Worm (Caenorhabditis elegans): Measurements from ENCODE around the gene K10D11.2.

Gene K10D11.2

DNA sequence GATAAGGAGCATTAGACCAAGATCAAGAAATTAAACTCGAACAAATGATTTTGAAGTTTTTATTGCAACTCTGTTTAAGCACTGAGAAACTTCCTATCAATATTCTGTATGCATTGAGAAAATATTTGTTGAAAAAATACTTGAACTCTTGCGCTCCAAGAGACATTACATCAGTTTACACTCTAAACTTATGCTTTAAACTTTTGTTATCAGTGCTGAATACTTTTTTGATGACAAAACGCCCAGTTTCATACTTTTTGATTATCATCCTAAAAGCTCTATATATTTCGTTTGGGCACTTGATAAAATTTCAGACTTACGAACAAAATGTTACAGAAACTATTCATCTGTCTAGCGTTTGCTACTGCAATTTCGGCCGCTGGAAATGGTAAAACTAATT is 2.8 kb upstream of the K10D11.2 start, which contains the start of gene dod-17:
Gene dod-17 (plus strand): TSS at position 323 of the 400 bp plus-strand sequence.
- no peak for TF ChIP-seq unc-62 (GFP tag; optimal IDR thresholded peaks at IDR 0.05)

DNA sequence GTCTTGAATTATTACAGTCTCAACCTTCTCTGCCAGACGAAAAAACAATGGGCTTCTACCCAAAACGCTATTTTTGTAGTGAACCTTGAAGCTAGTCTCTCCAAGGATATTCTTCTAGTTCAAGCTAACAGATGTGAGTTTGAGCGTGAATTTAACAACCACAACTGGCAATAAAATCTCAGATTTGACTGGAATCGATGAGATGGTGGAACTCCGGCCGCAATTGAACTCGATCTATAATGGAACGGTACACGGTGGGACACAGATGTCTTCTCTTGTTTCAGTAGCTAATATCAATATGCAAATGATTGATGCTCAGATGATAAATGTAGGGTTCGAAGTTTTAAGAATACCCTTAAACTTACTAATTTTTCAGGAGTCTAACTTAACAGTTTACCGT is 1.1 kb upstream of the K10D11.2 start:
- no peak for TF ChIP-seq unc-62 (GFP tag; optimal IDR thresholded peaks at IDR 0.05)

DNA sequence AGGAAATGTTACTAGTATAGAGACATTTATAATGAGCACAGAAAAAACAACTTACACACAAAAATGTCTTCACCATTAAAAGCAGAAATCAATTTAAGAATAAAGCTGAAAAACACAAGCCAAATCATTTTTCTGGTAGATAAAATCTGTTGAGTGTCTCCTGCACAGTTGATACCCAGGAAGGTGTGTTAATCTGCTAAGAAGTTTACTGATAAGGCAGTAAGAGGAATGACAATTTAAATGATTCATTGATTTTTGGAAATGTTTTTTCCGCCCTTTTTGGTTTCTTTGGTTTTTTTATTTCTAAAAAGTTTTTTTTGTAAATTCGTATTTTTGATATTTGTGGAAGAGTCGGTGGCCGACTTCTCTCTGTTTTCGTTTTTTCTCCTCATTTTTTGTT is 7.2 kb downstream of the K10D11.2 start, which contains the start of gene K10D11.3:
Gene K10D11.3 (minus strand): TSS at position 174 of the 400 bp plus-strand sequence.
- no peak for TF ChIP-seq unc-62 (GFP tag; optimal IDR thresholded peaks at IDR 0.05)

ce11 chrIV:12989355-12989754 is 10.6 kb downstream of the K10D11.2 start, which contains the start of gene K10D11.6:
K10D11.6 (minus strand) TSS chrIV:12989455.
- TF ChIP-seq unc-62 (GFP tag; optimal IDR thresholded peaks at IDR 0.05): no peak

ce11 chrIV:12990638-12991037 is 11.9 kb downstream of the K10D11.2 start:
- TF ChIP-seq unc-62 (GFP tag; optimal IDR thresholded peaks at IDR 0.05): no peak

DNA sequence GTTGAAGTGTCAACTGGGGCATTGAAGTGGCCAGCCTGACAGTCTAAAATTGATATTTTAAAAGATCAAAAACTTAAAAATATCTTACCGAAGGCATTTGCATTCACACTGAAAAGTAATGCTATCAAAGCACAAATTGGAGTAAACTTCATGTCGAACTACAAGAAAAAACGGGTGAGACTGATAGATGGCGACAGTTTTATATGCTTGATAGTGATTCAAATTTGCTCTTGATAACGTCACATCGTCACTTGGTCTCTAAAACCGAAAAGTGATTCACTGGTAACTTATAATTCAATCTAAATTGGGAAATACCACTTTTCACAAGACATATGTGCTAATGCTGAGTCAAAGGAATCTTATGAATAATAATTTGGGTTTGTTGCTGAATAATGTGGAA is 12.8 kb downstream of the K10D11.2 start, which contains the start of gene K10D11.5:
Gene K10D11.5 (minus strand): TSS at position 215 of the 400 bp plus-strand sequence.
- TF ChIP-seq unc-62 (GFP tag; optimal IDR thresholded peaks at IDR 0.05): no peak

- TF ChIP-seq unc-62 (GFP tag; optimal IDR thresholded peaks at IDR 0.05): no peak
Observed at ce11 chrIV:12994376-12994775, 15.6 kb downstream of the K10D11.2 start, which contains the start of gene K10D11.4. K10D11.4 (minus strand) TSS chrIV:12994476.

ce11 chrIV:12995886-12996285 is 17.1 kb downstream of the K10D11.2 start, which contains the start of gene K10D11.7:
K10D11.7 (minus strand) TSS chrIV:12995986.
- TF ChIP-seq unc-62 (GFP tag; optimal IDR thresholded peaks at IDR 0.05): no peak

DNA sequence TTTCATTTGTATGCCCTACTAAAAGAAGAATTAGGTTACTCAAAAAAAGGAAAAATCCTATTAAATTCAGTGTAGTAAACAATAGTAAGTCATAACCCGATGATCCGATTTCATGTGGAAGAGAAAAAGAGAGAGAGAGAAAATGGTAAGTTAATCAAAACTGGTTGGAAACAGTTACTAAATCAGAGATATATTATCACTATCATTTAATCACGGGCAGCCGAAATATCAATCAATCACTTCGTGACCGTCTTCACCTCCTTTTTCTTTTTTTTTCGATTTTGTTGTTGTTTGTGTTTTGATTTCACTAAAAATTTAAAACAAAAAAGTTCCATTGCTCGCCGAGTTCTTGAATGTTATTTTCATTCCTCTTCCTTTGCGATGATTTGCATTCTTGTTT is 18.8 kb downstream of the K10D11.2 start:
- TF ChIP-seq unc-62 (GFP tag; optimal IDR thresholded peaks at IDR 0.05): no peak

DNA sequence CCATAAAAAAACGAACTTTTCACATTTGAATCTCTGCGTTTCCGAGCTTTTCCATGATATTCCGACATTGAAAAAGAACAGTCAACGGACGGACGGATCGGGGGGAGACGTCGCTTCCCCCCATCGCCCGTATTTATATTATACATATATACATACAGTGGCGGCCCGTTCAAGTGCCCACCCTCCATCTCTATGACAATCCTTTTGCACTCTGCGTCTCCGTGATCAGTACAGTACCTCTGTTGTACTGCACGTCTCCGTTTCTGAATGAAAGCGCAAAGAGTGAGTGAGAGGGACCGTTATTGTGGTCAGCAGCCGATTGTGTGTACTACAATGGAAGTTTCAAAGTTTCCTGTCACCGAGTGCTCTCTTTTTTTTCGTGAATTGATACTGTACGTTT is 20.3 kb downstream of the K10D11.2 start:
- TF ChIP-seq unc-62 (GFP tag; optimal IDR thresholded peaks at IDR 0.05): no peak

- no peak for TF ChIP-seq unc-62 (GFP tag; optimal IDR thresholded peaks at IDR 0.05)
Observed at ce11 chrIV:13008405-13009208, 29.8 kb downstream of the K10D11.2 start, which contains the start of gene mbk-2. mbk-2 (plus strand) TSS chrIV:13009158.

ce11 chrIV:13009507-13009906 is 30.7 kb downstream of the K10D11.2 start:
- no peak for TF ChIP-seq unc-62 (GFP tag; optimal IDR thresholded peaks at IDR 0.05)

ce11 chrIV:13013231-13013630 is 34.4 kb downstream of the K10D11.2 start:
- TF ChIP-seq unc-62 (GFP tag; optimal IDR thresholded peaks at IDR 0.05): no peak

DNA sequence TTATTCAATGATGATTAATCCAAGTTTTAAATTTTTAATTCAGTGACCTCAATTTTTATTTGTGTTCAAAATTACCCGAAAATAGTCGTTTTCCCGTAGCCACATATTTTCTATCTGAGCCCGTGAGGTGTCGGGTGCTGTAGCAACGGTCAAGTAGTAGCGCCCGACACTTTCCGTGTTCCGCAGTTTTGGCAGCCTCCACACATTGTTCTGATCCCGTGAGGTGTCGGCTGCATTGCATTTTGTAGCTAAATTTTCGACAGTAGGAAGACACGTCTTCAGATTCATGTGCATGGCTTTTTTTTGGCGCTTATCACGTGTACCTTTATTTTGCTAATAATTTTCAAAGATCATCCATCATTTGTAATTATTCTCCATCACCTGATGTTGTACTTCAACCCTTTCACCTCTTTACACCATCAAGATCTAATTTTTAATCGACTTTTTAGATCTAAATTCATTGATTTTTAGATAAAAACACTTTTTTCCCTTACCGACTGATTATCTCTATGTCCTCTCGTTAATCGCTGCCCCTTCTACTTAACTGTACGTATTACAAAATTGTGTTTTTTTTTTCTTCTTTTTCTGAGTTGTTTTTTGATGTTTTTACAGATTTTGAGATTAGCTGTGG is 35.0 kb downstream of the K10D11.2 start:
- TF ChIP-seq unc-62 (GFP tag; optimal IDR thresholded peaks at IDR 0.05): no peak

- TF ChIP-seq unc-62 (GFP tag; optimal IDR thresholded peaks at IDR 0.05): no peak
Observed at ce11 chrIV:13015801-13016404, 37.1 kb downstream of the K10D11.2 start.

DNA sequence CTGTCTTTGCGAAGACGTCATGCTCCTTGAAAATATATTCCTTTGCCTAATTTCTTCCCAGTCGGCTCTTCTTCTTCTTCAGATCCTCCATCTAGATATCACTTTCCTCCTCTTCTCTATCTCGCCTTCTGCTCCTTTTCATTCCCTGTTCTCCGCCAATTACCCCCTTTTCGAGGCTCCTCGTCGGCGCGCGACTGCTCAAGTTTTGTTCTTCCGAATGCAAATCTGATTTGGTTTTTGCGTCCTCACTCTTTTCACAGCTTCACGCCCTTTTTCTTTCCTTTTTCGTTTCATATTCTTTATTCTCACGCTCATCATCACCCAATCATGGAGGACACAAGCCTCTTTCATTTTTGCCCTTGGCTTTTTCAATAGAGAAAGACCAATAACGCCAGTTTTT is 38.0 kb downstream of the K10D11.2 start:
- TF ChIP-seq unc-62 (GFP tag; optimal IDR thresholded peaks at IDR 0.05): no peak

Measured in whole organism, dauer.